Fruit fly (Drosophila melanogaster) whole organism, wandering third instar larva: ENCODE measurements around the gene CG13101.
A peak's percentile ranks its signal among the peaks of the same experiment; 100 is the strongest.

Source experiments
- Abd-B ChIP-seq: fragments of >200 bp; optimal IDR thresholded peaks from 2 replicates; lab custom pipeline; 2017; ENCODE audit warnings: missing biosample characterization, missing genetic modification characterization
- CG9705 ChIP-seq: fragments of 200-800 bp; sonication (Bioruptor generic); optimal IDR thresholded peaks from 2 replicates; lab custom pipeline; 2018; ENCODE audit warnings: missing biosample characterization, mild to moderate bottlenecking, missing genetic modification characterization
- CrebA ChIP-seq: fragments of 200-800 bp; sonication (Bioruptor generic); optimal IDR thresholded peaks from 2 replicates; lab custom pipeline; 2016; ENCODE audit warnings: missing biosample characterization, mild to moderate bottlenecking, missing genetic modification characterization, borderline replicate concordance
- Dfd ChIP-seq: fragments of >200 bp; optimal IDR thresholded peaks from 2 replicates; lab custom pipeline; 2017; ENCODE audit warnings: missing biosample characterization, missing genetic modification characterization
- GATAd ChIP-seq: sonication (Bioruptor generic); optimal IDR thresholded peaks from 2 replicates; lab custom pipeline; 2016; ENCODE audit warnings: missing biosample characterization, missing genetic modification characterization
- HLH106 ChIP-seq: fragments of 200-800 bp; optimal IDR thresholded peaks from 3 replicates; lab custom pipeline; 2019; ENCODE audit warnings: missing biosample characterization, mild to moderate bottlenecking, missing genetic modification characterization, moderate library complexity
- Hr78 ChIP-seq: fragments of >200 bp; optimal IDR thresholded peaks from 2 replicates; lab custom pipeline; 2017; ENCODE audit warnings: missing biosample characterization, missing genetic modification characterization
- Jra ChIP-seq: sonication (Bioruptor generic); optimal IDR thresholded peaks from 2 replicates; lab custom pipeline; 2016; ENCODE audit warnings: missing biosample characterization, missing genetic modification characterization
- Myc ChIP-seq: fragments of >200 bp; optimal IDR thresholded peaks from 2 replicates; lab custom pipeline; 2017
- OdsH ChIP-seq: fragments of 200-800 bp; sonication (Bioruptor generic); optimal IDR thresholded peaks from 2 replicates; lab custom pipeline; 2016; ENCODE audit warnings: missing biosample characterization, mild to moderate bottlenecking, missing genetic modification characterization
- Rel ChIP-seq, 2 experiments: fragments of 200-800 bp; sonication (Bioruptor generic) in 1 of 2; optimal IDR thresholded peaks; 2 replicates in 1 of 2; 3 replicates in 1 of 2; lab custom pipeline; 2016 to 2019; ENCODE audit warnings: mild to moderate bottlenecking in 2 of 2, missing biosample characterization in 2 of 2, missing genetic modification characterization in 2 of 2, moderate library complexity in 1 of 2
- Sp1 ChIP-seq: fragments of 200-800 bp; sonication (Bioruptor generic); optimal IDR thresholded peaks from 3 replicates; lab custom pipeline; 2019; ENCODE audit warnings: missing biosample characterization, mild to moderate bottlenecking, missing genetic modification characterization, moderate library complexity
- Vsx2 ChIP-seq: fragments of 200-300, 225-300 bp; sonication (Bioruptor generic); optimal IDR thresholded peaks from 2 replicates; lab custom pipeline; 2018; ENCODE audit warnings: missing biosample characterization, missing genetic modification characterization; ENCODE audit not compliant: partially characterized antibody
- brk ChIP-seq: fragments of 200-800 bp; sonication (Bioruptor generic); optimal IDR thresholded peaks from 2 replicates; lab custom pipeline; 2016; ENCODE audit warnings: missing biosample characterization, mild to moderate bottlenecking, missing genetic modification characterization
- dl ChIP-seq, 2 experiments: fragments of 175-275, 200-275 bp in 1 of 2; fragments of 200-275 bp in 1 of 2; sonication (Bioruptor generic); optimal IDR thresholded peaks; lab custom pipeline; 2018; ENCODE audit warnings: mild to moderate bottlenecking in 2 of 2, missing biosample characterization in 2 of 2, missing genetic modification characterization in 2 of 2, moderate library complexity in 2 of 2; ENCODE audit not compliant: partially characterized antibody in 2 of 2, insufficient read depth in 1 of 2
- dmrt93B ChIP-seq: fragments of 200-800 bp; sonication (Bioruptor generic); optimal IDR thresholded peaks from 2 replicates; lab custom pipeline; 2018; ENCODE audit warnings: missing biosample characterization, mild to moderate bottlenecking, missing genetic modification characterization
- ey ChIP-seq: fragments of 200-800 bp; sonication (Bioruptor generic); optimal IDR thresholded peaks from 2 replicates; lab custom pipeline; 2016; ENCODE audit warnings: missing biosample characterization, missing genetic modification characterization
- foxo ChIP-seq, 2 experiments: fragments of 200-800 bp; sonication (Bioruptor generic); optimal IDR thresholded peaks; 2 replicates in 1 of 2; 3 replicates in 1 of 2; lab custom pipeline; 2016 to 2017; ENCODE audit warnings: missing biosample characterization in 2 of 2, missing genetic modification characterization in 2 of 2
- fru ChIP-seq: fragments of 200-800 bp; sonication (Bioruptor generic); optimal IDR thresholded peaks from 3 replicates; lab custom pipeline; 2016; ENCODE audit warnings: missing biosample characterization, mild to moderate bottlenecking, missing genetic modification characterization
- h ChIP-seq: fragments of 200-800 bp; sonication (Bioruptor generic); optimal IDR thresholded peaks from 3 replicates; lab custom pipeline; 2016; ENCODE audit warnings: missing biosample characterization, mild to moderate bottlenecking, missing genetic modification characterization
- jim ChIP-seq: fragments of 175-275, 200-325 bp; sonication (Bioruptor generic); optimal IDR thresholded peaks from 2 replicates; lab custom pipeline; 2016; ENCODE audit warnings: missing biosample characterization, mild to moderate bottlenecking, missing genetic modification characterization
- lola ChIP-seq: fragments of >200 bp; optimal IDR thresholded peaks from 2 replicates; lab custom pipeline; 2017; ENCODE audit warnings: missing biosample characterization, missing genetic modification characterization
- psq ChIP-seq: fragments of 200-800 bp; sonication (Bioruptor generic); optimal IDR thresholded peaks from 3 replicates; lab custom pipeline; 2017; ENCODE audit warnings: missing biosample characterization, mild to moderate bottlenecking, missing genetic modification characterization, moderate library complexity
- rgr ChIP-seq: fragments of 200-800 bp; sonication (Bioruptor generic); optimal IDR thresholded peaks from 3 replicates; lab custom pipeline; 2016; ENCODE audit warnings: missing biosample characterization, mild to moderate bottlenecking, missing genetic modification characterization
- sv ChIP-seq: fragments of 200-800 bp; sonication (Bioruptor generic); optimal IDR thresholded peaks from 3 replicates; lab custom pipeline; 2016; ENCODE audit warnings: missing biosample characterization, missing genetic modification characterization
- tai ChIP-seq: sonication (Bioruptor generic); optimal IDR thresholded peaks from 2 replicates; lab custom pipeline; 2016; ENCODE audit warnings: missing biosample characterization, missing genetic modification characterization
- usp ChIP-seq: fragments of >200 bp; optimal IDR thresholded peaks from 2 replicates; lab custom pipeline; 2017; ENCODE audit warnings: missing biosample characterization, missing genetic modification characterization

The CG13101 gene

dm6 chr2L:9026157-9026556, 41.5 kb upstream of the CG13101 start:
- TF ChIP-seq sv (GFP tag; lab: Kevin White, UChicago) (no peak), Sp1 (GFP tag; lab: Kevin White, UChicago) (no peak), Rel (GFP tag; optimal IDR thresholded peaks at IDR 0.05; lab: Kevin White, UChicago) (no peak), Rel (tag; optimal IDR thresholded peaks at IDR 0.05; lab: Kevin White, UChicago) (no peak), brk (GFP tag; lab: Kevin White, UChicago) (no peak), tai (GFP tag; lab: Kevin White, UChicago) (no peak), CrebA (GFP tag; lab: Kevin White, UChicago) (no peak), lola (GFP tag; lab: Kevin White, UChicago) (no peak), dmrt93B (no peak)

- TF ChIP-seq dl (GFP tag; optimal IDR thresholded peaks at IDR 0.05; lab: Kevin White, UChicago; ENCODE audit: insufficient read depth in 1 of 2, partially characterized antibody in 2 of 2), result no peak
- no peak for TF ChIP-seq usp (GFP tag; lab: Kevin White, UChicago)
- TF ChIP-seq tai (GFP tag; lab: Kevin White, UChicago), result no peak
These were observed 34.8 kb upstream of the CG13101 start for dm6 chr2L:9019438-9019837.

- TF ChIP-seq OdsH (GFP tag; lab: Kevin White, UChicago), result no peak
- TF ChIP-seq Jra, result no peak
- TF ChIP-seq foxo (GFP tag; optimal IDR thresholded peaks at IDR 0.05; lab: Kevin White, UChicago), result no peak
- no peak for TF ChIP-seq CrebA (GFP tag; lab: Kevin White, UChicago)
- TF ChIP-seq Dfd (GFP tag; lab: Kevin White, UChicago), result no peak
- TF ChIP-seq psq (GFP tag; lab: Kevin White, UChicago), result no peak
- no peak for TF ChIP-seq h
- no peak for TF ChIP-seq fru (GFP tag; lab: Kevin White, UChicago)
- no peak for TF ChIP-seq Hr78 (GFP tag; lab: Kevin White, UChicago)
- TF ChIP-seq Sp1 (GFP tag; lab: Kevin White, UChicago), result no peak
These were observed 29.3 kb upstream of the CG13101 start, which contains the start of gene Rcd-1r for dm6 chr2L:9013968-9014367. Gene Rcd-1r, minus strand, starts transcription at chr2L:9014068.

dm6 chr2L:9011543-9012238, 27.0 kb upstream of the CG13101 start, which contains the start of gene CG13102:
Gene CG13102, plus strand, starts transcription at chr2L:9012188.
- no peak for TF ChIP-seq OdsH (GFP tag; lab: Kevin White, UChicago)
- no peak for TF ChIP-seq brk (GFP tag; lab: Kevin White, UChicago)
- peak; percentile 0 for TF ChIP-seq fru (GFP tag; lab: Kevin White, UChicago)
- no peak for TF ChIP-seq tai (GFP tag; lab: Kevin White, UChicago)
- TF ChIP-seq Abd-B, result no peak
- no peak for TF ChIP-seq Dfd (GFP tag; lab: Kevin White, UChicago)
- TF ChIP-seq Myc, result no peak
- TF ChIP-seq dmrt93B, result no peak
- no peak for TF ChIP-seq ey (GFP tag; lab: Kevin White, UChicago)
- TF ChIP-seq Rel (GFP tag; optimal IDR thresholded peaks at IDR 0.05; lab: Kevin White, UChicago), result no peak
- TF ChIP-seq Rel (tag; optimal IDR thresholded peaks at IDR 0.05; lab: Kevin White, UChicago), result peak; percentile 96
- TF ChIP-seq HLH106 (tag; lab: Kevin White, UChicago), result no peak
- TF ChIP-seq Vsx2 (GFP tag; lab: Kevin White, UChicago), result no peak
- TF ChIP-seq CG9705, result no peak
- TF ChIP-seq GATAd (GFP tag; lab: Kevin White, UChicago), result no peak
- TF ChIP-seq rgr (GFP tag; lab: Kevin White, UChicago), result peak; percentile 7
- peak; percentile 20 for TF ChIP-seq CrebA (GFP tag; lab: Kevin White, UChicago)
- no peak for TF ChIP-seq jim
- TF ChIP-seq lola (GFP tag; lab: Kevin White, UChicago), result no peak
- no peak for TF ChIP-seq usp (GFP tag; lab: Kevin White, UChicago)

dm6 chr2L:9010267-9010666, 25.6 kb upstream of the CG13101 start, which contains the start of gene CG9568:
Gene CG9568, plus strand, starts transcription at chr2L:9010583.
- TF ChIP-seq CrebA (GFP tag; lab: Kevin White, UChicago) (peak; percentile 78), Rel (GFP tag; optimal IDR thresholded peaks at IDR 0.05; lab: Kevin White, UChicago) (no peak), Rel (tag; optimal IDR thresholded peaks at IDR 0.05; lab: Kevin White, UChicago) (peak; percentile 98), Abd-B (no peak), Sp1 (GFP tag; lab: Kevin White, UChicago) (peak; percentile 40), rgr (GFP tag; lab: Kevin White, UChicago) (peak; percentile 10)
